Worm (Caenorhabditis elegans) whole organism, L4/young adult: ENCODE results near the gene set-11.

Experiments used
- W03F9.2 ChIP-seq: fragments of 150-350 bp; optimal IDR thresholded peaks from 2 replicates; lab custom pipeline; 2014; ENCODE audit warnings: missing biosample characterization, missing genetic modification characterization
- dao-5 ChIP-seq: sonication (generic microtip); optimal IDR thresholded peaks from 2 replicates; lab custom pipeline; 2016; ENCODE audit warnings: missing genotype, missing genetic modification characterization, moderate library complexity, missing compliant biosample characterization
- him-1 ChIP-seq: sonication (generic microtip); optimal IDR thresholded peaks from 2 replicates; lab custom pipeline; 2016; ENCODE audit warnings: missing genotype, missing genetic modification reagents, missing genetic modification characterization, missing compliant biosample characterization

DNA sequence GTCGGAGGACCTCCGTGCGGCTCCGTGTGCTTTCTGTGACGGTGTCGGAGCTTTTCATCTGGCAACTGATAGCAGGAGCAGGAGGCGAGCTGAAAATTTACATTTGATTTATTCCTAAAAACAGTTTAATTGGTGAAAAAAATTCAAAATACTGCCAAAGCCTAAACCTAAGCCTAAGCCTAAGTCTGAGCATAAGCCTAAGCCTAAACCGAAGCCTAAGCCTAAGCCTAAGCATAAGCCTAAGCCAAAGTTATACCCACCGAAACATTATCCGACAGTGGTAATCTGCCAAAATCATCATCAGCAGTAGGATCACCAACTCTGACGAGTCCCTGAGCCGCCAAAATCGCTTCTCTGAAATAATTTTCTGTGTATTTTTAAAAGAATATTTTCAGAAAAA is 7.6 kb downstream of the set-11 start:
- TF ChIP-seq him-1 (tag; lab: Kevin White, UChicago) = no peak
- no peak for TF ChIP-seq dao-5 (tag; lab: Kevin White, UChicago)
- no peak for TF ChIP-seq W03F9.2 (tag; lab: Kevin White, UChicago)
